Fruit fly (Drosophila melanogaster): ENCODE measurements around the gene Vha100-4.

Gene Vha100-4

dm6 chr3R:18436550-18437362, 47.2 kb upstream of the Vha100-4 start (continued):
- TF ChIP-seq Hey (tag; optimal IDR thresholded peaks at IDR 0.05) = peak; percentile 44
- no peak for TF ChIP-seq CG3065 (GFP tag; optimal IDR thresholded peaks at IDR 0.05)
- TF ChIP-seq prd (optimal IDR thresholded peaks at IDR 0.05) = no peak
- TF ChIP-seq prd (GFP tag; IDR thresholded peaks at IDR 0.05) = peak; percentile 57
- peak; percentile 54 for TF ChIP-seq CG9215 (GFP tag; IDR thresholded peaks at IDR 0.05)
- peak; percentile 96 for TF ChIP-seq sug (tag; optimal IDR thresholded peaks at IDR 0.05)
- peak; percentile 65 for TF ChIP-seq Chrac-16 (GFP tag; optimal IDR thresholded peaks at IDR 0.05)
- TF ChIP-seq gsb-n (tag; optimal IDR thresholded peaks at IDR 0.05) = no peak
- TF ChIP-seq abd-A (tag; optimal IDR thresholded peaks at IDR 0.05) = no peak
- no peak for TF ChIP-seq CG17186 (GFP tag; optimal IDR thresholded peaks at IDR 0.05)
- peak; percentile 68 for TF ChIP-seq CG31441 (GFP tag; IDR thresholded peaks at IDR 0.05)
- peak; percentile 73 for TF ChIP-seq Fer3 (tag; optimal IDR thresholded peaks at IDR 0.05)
- TF ChIP-seq repo (GFP tag; optimal IDR thresholded peaks at IDR 0.05) = no peak
- TF ChIP-seq CG11085 (GFP tag; IDR thresholded peaks at IDR 0.05) = no peak
- TF ChIP-seq CG2202 (tag; optimal IDR thresholded peaks at IDR 0.05) = no peak
- no peak for TF ChIP-seq zen (tag; optimal IDR thresholded peaks at IDR 0.05)
- no peak for TF ChIP-seq CG11093 (GFP tag; IDR thresholded peaks at IDR 0.05)
- 0 out of 2 replicates have a peak, but pooled peaks have one; percentile 6 for TF ChIP-seq CG11247 (GFP tag; IDR thresholded peaks at IDR 0.05)
- peak; percentile 4 for TF ChIP-seq disco-r (GFP tag; optimal IDR thresholded peaks at IDR 0.05)
- TF ChIP-seq Kr (GFP tag; optimal IDR thresholded peaks at IDR 0.05) = no peak
- TF ChIP-seq chif (GFP tag; optimal IDR thresholded peaks at IDR 0.05) = peak; percentile 16 to 66
- TF ChIP-seq seq (GFP tag; IDR thresholded peaks at IDR 0.05) = peak; percentile 53; the same call in 1 of the 2 replicates
- peak; percentile 63 for TF ChIP-seq CG8944 (GFP tag; optimal IDR thresholded peaks at IDR 0.05)
- TF ChIP-seq CG18764 (GFP tag; optimal IDR thresholded peaks at IDR 0.05) = peak; percentile 34
- TF ChIP-seq ci (GFP tag; IDR thresholded peaks at IDR 0.05) = no peak; the same call in 1 of the 3 replicates
- TF ChIP-seq NFAT (GFP tag; IDR thresholded peaks at IDR 0.05) = no peak; the same call in 1 of the 2 replicates
- TF ChIP-seq Rfx (GFP tag; IDR thresholded peaks at IDR 0.05) = peak; percentile 75
- no peak for TF ChIP-seq CG3407 (GFP tag; optimal IDR thresholded peaks at IDR 0.05)
- peak; percentile 72 for TF ChIP-seq GATAe (GFP tag; conservative IDR thresholded peaks at IDR 0.05)
- peak; percentile 29; the same call in 1 of the 3 replicates for TF ChIP-seq CG2889 (GFP tag; IDR thresholded peaks at IDR 0.05)
- no peak for TF ChIP-seq dan (GFP tag; IDR thresholded peaks at IDR 0.05)
- no peak for TF ChIP-seq CG17912 (GFP tag; optimal IDR thresholded peaks at IDR 0.05)
- TF ChIP-seq CG15011 (GFP tag; optimal IDR thresholded peaks at IDR 0.05) = peak; percentile 67
- TF ChIP-seq CG1832 (GFP tag; optimal IDR thresholded peaks at IDR 0.05) = peak; percentile 80
- peak; percentile 31 for TF ChIP-seq kay (GFP tag; optimal IDR thresholded peaks at IDR 0.05)
- peak; percentile 50; the same call in 1 of the 3 replicates for TF ChIP-seq Dbx (GFP tag; IDR thresholded peaks at IDR 0.05)
- no peak for TF ChIP-seq ara (GFP tag; IDR thresholded peaks at IDR 0.05)
- no peak for TF ChIP-seq CG7357 (GFP tag; IDR thresholded peaks at IDR 0.05)
- TF ChIP-seq CG12155 (GFP tag; optimal IDR thresholded peaks at IDR 0.05) = peak; percentile 68
- no peak for TF ChIP-seq BEAF-32 (GFP tag; optimal IDR thresholded peaks at IDR 0.05)
- TF ChIP-seq CG11695 (GFP tag; IDR thresholded peaks at IDR 0.05) = peak; percentile 45; the same call in 1 of the 3 replicates
- TF ChIP-seq CG9727 (GFP tag; optimal IDR thresholded peaks at IDR 0.05) = peak; percentile 61
- TF ChIP-seq CG10462 (GFP tag; optimal IDR thresholded peaks at IDR 0.05) = no peak
- TF ChIP-seq CG32772 (GFP tag; IDR thresholded peaks at IDR 0.05) = 0 out of 2 replicates have a peak, but pooled peaks have one; percentile 36
- TF ChIP-seq gcm (GFP tag; optimal IDR thresholded peaks at IDR 0.05) = no peak
- peak; percentile 45 for TF ChIP-seq caup (GFP tag; optimal IDR thresholded peaks at IDR 0.05; ENCODE audit: severe bottlenecking)
- no peak for TF ChIP-seq trem (tag; optimal IDR thresholded peaks at IDR 0.05)
- peak; percentile 45 for TF ChIP-seq CG4854 (GFP tag; optimal IDR thresholded peaks at IDR 0.05)
- no peak for TF ChIP-seq CG15696 (tag; optimal IDR thresholded peaks at IDR 0.05)
- no peak for TF ChIP-seq usp (GFP tag; optimal IDR thresholded peaks at IDR 0.05)

All from whole organism, embryonic.